Worm (Caenorhabditis elegans) whole organism, mixed stage, embryonic: Measurements from ENCODE around the gene nhr-94.

ENCODE experiments used
- M03D4.4 ChIP-seq: sonication (generic microtip); optimal IDR thresholded peaks from 2 replicates; lab custom pipeline; 2017; ENCODE audit warnings: mild to moderate bottlenecking, missing genetic modification characterization, missing compliant biosample characterization
- bed-3 ChIP-seq: fragments of 200-800 bp; sonication (Bioruptor generic); optimal IDR thresholded peaks from 3 replicates; lab custom pipeline; 2018; ENCODE audit warnings: mild to moderate bottlenecking, missing genetic modification characterization, moderate library complexity, missing compliant biosample characterization
- blmp-1 ChIP-seq: fragments of 150-350 bp; optimal IDR thresholded peaks from 2 replicates; lab custom pipeline; 2014; ENCODE audit warnings: missing biosample characterization, missing genetic modification characterization
- ceh-39 ChIP-seq: fragments of 150-350 bp; optimal IDR thresholded peaks from 2 replicates; lab custom pipeline; 2014; ENCODE audit warnings: missing biosample characterization, missing genetic modification characterization
- ceh-43 ChIP-seq: fragments of 200-800 bp; sonication (Bioruptor generic); optimal IDR thresholded peaks from 2 replicates; lab custom pipeline; 2018; ENCODE audit warnings: mild to moderate bottlenecking, missing genetic modification characterization, moderate library complexity, missing compliant biosample characterization
- ceh-83 ChIP-seq: fragments of 200-800 bp; sonication (Bioruptor generic); optimal IDR thresholded peaks from 2 replicates; lab custom pipeline; 2018; ENCODE audit warnings: mild to moderate bottlenecking, missing genetic modification characterization, missing compliant biosample characterization
- ces-1 ChIP-seq: fragments of 150-350 bp; optimal IDR thresholded peaks from 2 replicates; lab custom pipeline; 2014; ENCODE audit warnings: missing biosample characterization, missing genetic modification reagents, missing genetic modification characterization
- cnd-1 ChIP-seq: fragments of 200-800 bp; sonication (Bioruptor generic); optimal IDR thresholded peaks from 2 replicates; lab custom pipeline; 2018; ENCODE audit warnings: mild to moderate bottlenecking, missing genetic modification characterization, missing compliant biosample characterization
- drap-1 ChIP-seq: fragments of 200-800 bp; sonication (Bioruptor generic); optimal IDR thresholded peaks from 3 replicates; lab custom pipeline; 2018; ENCODE audit warnings: mild to moderate bottlenecking, missing genetic modification characterization, missing compliant biosample characterization
- elt-1 ChIP-seq: sonication (generic microtip); optimal IDR thresholded peaks from 2 replicates; lab custom pipeline; 2017; ENCODE audit warnings: missing genetic modification characterization, mild to moderate bottlenecking, missing compliant biosample characterization, antibody characterized with exemption, moderate library complexity, borderline replicate concordance; ENCODE audit not compliant: insufficient read depth
- elt-3 ChIP-seq: fragments of 150-350 bp; optimal IDR thresholded peaks from 2 replicates; lab custom pipeline; 2014; ENCODE audit warnings: missing biosample characterization, missing genetic modification characterization
- flh-1 ChIP-seq: fragments of 200-800 bp; sonication (Bioruptor generic); optimal IDR thresholded peaks from 2 replicates; lab custom pipeline; 2018; ENCODE audit warnings: mild to moderate bottlenecking, missing genetic modification characterization, moderate library complexity, missing compliant biosample characterization
- ham-2 ChIP-seq: fragments of 200-800 bp; sonication (Bioruptor generic); optimal IDR thresholded peaks from 2 replicates; lab custom pipeline; 2018; ENCODE audit warnings: mild to moderate bottlenecking, missing genetic modification characterization, missing compliant biosample characterization
- lin-13 ChIP-seq: fragments of 150-350 bp; optimal IDR thresholded peaks from 2 replicates; lab custom pipeline; 2014; ENCODE audit warnings: missing biosample characterization, missing genetic modification characterization
- lin-32 ChIP-seq: fragments of 200-800 bp; sonication (Bioruptor generic); optimal IDR thresholded peaks from 2 replicates; lab custom pipeline; 2018; ENCODE audit warnings: mild to moderate bottlenecking, missing genetic modification characterization, missing compliant biosample characterization
- lsy-2 ChIP-seq: fragments of 150-350 bp; optimal IDR thresholded peaks from 2 replicates; lab custom pipeline; 2014; ENCODE audit warnings: missing biosample characterization, missing genetic modification characterization
- mab-5 ChIP-seq: fragments of 150-350 bp; optimal IDR thresholded peaks from 2 replicates; lab custom pipeline; 2014; ENCODE audit warnings: missing biosample characterization, missing genetic modification characterization
- mep-1 ChIP-seq: fragments of 150-350 bp; optimal IDR thresholded peaks from 2 replicates; lab custom pipeline; 2017; ENCODE audit warnings: missing biosample characterization, missing genetic modification reagents, missing genetic modification characterization, inconsistent platforms
- mls-2 ChIP-seq: sonication (generic microtip); optimal IDR thresholded peaks from 2 replicates; lab custom pipeline; 2016; ENCODE audit warnings: mild to moderate bottlenecking, missing genetic modification characterization, moderate library complexity, missing compliant biosample characterization
- nhr-12 ChIP-seq: fragments of 150-350 bp; optimal IDR thresholded peaks from 2 replicates; lab custom pipeline; 2014; ENCODE audit warnings: missing biosample characterization, missing genetic modification characterization
- nhr-2 ChIP-seq: fragments of 150-350 bp; optimal IDR thresholded peaks from 2 replicates; lab custom pipeline; 2014; ENCODE audit warnings: missing biosample characterization, missing genetic modification characterization
- nhr-237 ChIP-seq: fragments of 150-350 bp; optimal IDR thresholded peaks from 2 replicates; lab custom pipeline; 2014; ENCODE audit warnings: missing biosample characterization, missing genetic modification characterization
- nhr-28 ChIP-seq: fragments of 150-350 bp; optimal IDR thresholded peaks from 2 replicates; lab custom pipeline; 2014; ENCODE audit warnings: missing biosample characterization, missing genetic modification characterization
- nhr-76 ChIP-seq: sonication (generic microtip); optimal IDR thresholded peaks from 2 replicates; lab custom pipeline; 2017; ENCODE audit warnings: missing biosample characterization, missing genetic modification characterization
- pha-4 ChIP-seq: fragments of 150-350 bp; optimal IDR thresholded peaks from 2 replicates; lab custom pipeline; 2018; ENCODE audit warnings: missing biosample characterization, missing genetic modification reagents, missing genetic modification characterization
- sem-2 ChIP-seq: fragments of 200-800 bp; sonication (Bioruptor generic); optimal IDR thresholded peaks from 2 replicates; lab custom pipeline; 2018; ENCODE audit warnings: mild to moderate bottlenecking, missing genetic modification characterization, missing compliant biosample characterization
- snpc-4 ChIP-seq: fragments of 150-350 bp; optimal IDR thresholded peaks from 2 replicates; lab custom pipeline; 2014; ENCODE audit warnings: missing biosample characterization, missing genetic modification characterization
- sptf-1 ChIP-seq: sonication (generic microtip); optimal IDR thresholded peaks from 2 replicates; lab custom pipeline; 2017; ENCODE audit warnings: mild to moderate bottlenecking, missing genetic modification characterization, moderate library complexity, missing compliant biosample characterization
- tbx-8 ChIP-seq: fragments of 200-800 bp; sonication (Bioruptor generic); optimal IDR thresholded peaks from 2 replicates; lab custom pipeline; 2018; ENCODE audit warnings: mild to moderate bottlenecking, missing genetic modification characterization, moderate library complexity, missing compliant biosample characterization
- unc-120 ChIP-seq: sonication (generic microtip); optimal IDR thresholded peaks from 2 replicates; lab custom pipeline; 2017; ENCODE audit warnings: missing genetic modification characterization, missing compliant biosample characterization; ENCODE audit not compliant: poor library complexity, severe bottlenecking
- unc-39 ChIP-seq: fragments of 150-350 bp; optimal IDR thresholded peaks from 2 replicates; lab custom pipeline; 2014; ENCODE audit warnings: missing biosample characterization, missing genetic modification characterization
- unc-62 ChIP-seq: fragments of 150-350 bp; optimal IDR thresholded peaks from 2 replicates; lab custom pipeline; 2014; ENCODE audit warnings: missing biosample characterization, missing genetic modification reagents, missing genetic modification characterization
- zip-8 ChIP-seq: fragments of 150-350 bp; optimal IDR thresholded peaks from 2 replicates; lab custom pipeline; 2014; ENCODE audit warnings: missing biosample characterization, missing genetic modification characterization
- ztf-11 ChIP-seq: fragments of 150-350 bp; optimal IDR thresholded peaks from 2 replicates; lab custom pipeline; 2014; ENCODE audit warnings: missing biosample characterization, missing genetic modification characterization

Gene nhr-94

DNA sequence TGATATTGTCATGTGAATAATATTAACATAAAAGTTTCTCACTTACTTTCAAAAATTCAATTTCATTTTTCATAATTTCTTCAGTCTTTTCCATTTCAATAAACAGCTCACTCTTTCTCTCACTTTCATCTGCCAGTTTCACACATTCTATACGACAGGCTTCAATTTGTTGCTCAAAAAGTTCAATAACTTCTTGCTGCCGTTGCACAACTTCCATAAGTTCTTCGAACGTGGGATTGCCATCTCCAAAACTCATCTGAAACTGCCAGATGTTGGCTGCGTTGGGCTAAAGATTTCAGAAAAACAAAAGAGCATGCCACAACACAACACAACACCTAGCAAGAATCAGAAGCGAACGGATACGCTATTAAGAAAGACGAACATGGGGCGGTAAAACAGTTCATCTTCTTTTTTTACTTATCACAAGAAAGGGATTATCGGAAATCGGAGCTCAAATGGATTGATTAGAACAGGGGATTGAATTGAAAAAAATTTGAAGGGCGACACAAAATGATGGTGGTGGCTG lies 47.2 kb upstream of the nhr-94 start:
- no peak for TF ChIP-seq ceh-39
- no peak for TF ChIP-seq unc-62 (GFP tag; lab: Kevin White, UChicago)
- TF ChIP-seq ceh-43 (GFP tag; lab: Kevin White, UChicago): no peak
- TF ChIP-seq lin-13 (tag; lab: Kevin White, UChicago): no peak
- TF ChIP-seq mab-5 (tag; lab: Kevin White, UChicago): no peak
- no peak for TF ChIP-seq pha-4
- TF ChIP-seq lsy-2: no peak
- TF ChIP-seq snpc-4: no peak
- no peak for TF ChIP-seq nhr-12 (tag; lab: Kevin White, UChicago)
- TF ChIP-seq ham-2 (GFP tag; lab: Kevin White, UChicago): no peak
- TF ChIP-seq lin-32 (GFP tag; lab: Kevin White, UChicago): no peak
- no peak for TF ChIP-seq ztf-11 (tag; lab: Kevin White, UChicago)
- no peak for TF ChIP-seq cnd-1 (tag; lab: Kevin White, UChicago)
- no peak for TF ChIP-seq sptf-1
- no peak for TF ChIP-seq nhr-76 (tag; lab: Kevin White, UChicago)
- TF ChIP-seq, all 35 proteins: peak for 0

DNA sequence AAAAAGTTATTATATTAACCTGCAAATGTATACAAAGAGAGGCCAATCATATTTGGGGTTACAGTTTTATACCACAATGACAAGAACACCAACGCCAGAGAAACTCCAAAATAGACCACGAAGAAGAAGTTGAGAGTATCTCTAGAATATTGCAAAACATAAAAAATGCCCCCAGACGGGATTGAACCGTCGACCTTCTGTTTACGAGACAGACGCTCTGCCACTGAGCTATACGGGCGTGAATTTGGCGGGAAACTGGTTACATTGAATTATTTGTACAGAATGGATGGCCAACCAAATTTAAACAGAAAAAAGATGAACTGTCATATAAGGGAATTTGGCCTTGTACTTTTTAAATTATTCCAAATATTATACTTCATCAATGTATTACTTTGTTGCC lies 44.4 kb upstream of the nhr-94 start:
- TF ChIP-seq sptf-1 (peak; percentile 34), sem-2 (GFP tag; lab: Kevin White, UChicago) (no peak), tbx-8 (no peak), drap-1 (GFP tag; lab: Kevin White, UChicago) (peak; percentile 5), nhr-237 (tag; lab: Kevin White, UChicago) (no peak), ceh-39 (no peak), zip-8 (tag; lab: Kevin White, UChicago) (no peak), flh-1 (GFP tag; lab: Kevin White, UChicago) (no peak), bed-3 (GFP tag; lab: Kevin White, UChicago) (no peak), ceh-83 (GFP tag; lab: Kevin White, UChicago) (peak; percentile 21), unc-39 (tag; lab: Kevin White, UChicago) (no peak), lin-32 (GFP tag; lab: Kevin White, UChicago) (no peak), ham-2 (GFP tag; lab: Kevin White, UChicago) (no peak), blmp-1 (tag; lab: Kevin White, UChicago) (no peak), mls-2 (peak; percentile 39), nhr-12 (tag; lab: Kevin White, UChicago) (no peak), pha-4 (no peak)

DNA sequence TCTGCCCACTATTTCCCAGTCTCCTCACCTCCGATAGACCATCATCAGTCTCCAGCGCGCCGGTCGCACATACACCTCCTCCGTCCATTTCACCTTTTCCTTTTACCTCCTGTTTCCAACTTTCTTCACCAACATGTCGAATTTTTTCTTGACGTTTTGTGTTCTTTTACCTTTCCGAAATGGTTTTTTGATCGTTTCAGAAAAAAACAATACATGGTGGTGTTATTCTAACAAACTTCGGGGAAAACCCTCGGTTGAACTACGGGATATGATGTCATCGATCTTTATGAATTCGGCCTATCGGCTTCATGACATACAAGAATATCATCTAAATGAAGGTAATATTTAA lies 42.5 kb upstream of the nhr-94 start, which contains the start of gene Y97E10C.1:
Y97E10C.1 (plus strand) TSS at position 201 of the 349 bp plus-strand sequence.
- TF ChIP-seq nhr-28 (tag; lab: Kevin White, UChicago) (no peak), bed-3 (GFP tag; lab: Kevin White, UChicago) (no peak), mab-5 (tag; lab: Kevin White, UChicago) (no peak), blmp-1 (tag; lab: Kevin White, UChicago) (no peak), ztf-11 (tag; lab: Kevin White, UChicago) (no peak), sem-2 (GFP tag; lab: Kevin White, UChicago) (no peak), ham-2 (GFP tag; lab: Kevin White, UChicago) (no peak), ces-1 (GFP tag; lab: Kevin White, UChicago) (no peak), cnd-1 (tag; lab: Kevin White, UChicago) (no peak)

DNA sequence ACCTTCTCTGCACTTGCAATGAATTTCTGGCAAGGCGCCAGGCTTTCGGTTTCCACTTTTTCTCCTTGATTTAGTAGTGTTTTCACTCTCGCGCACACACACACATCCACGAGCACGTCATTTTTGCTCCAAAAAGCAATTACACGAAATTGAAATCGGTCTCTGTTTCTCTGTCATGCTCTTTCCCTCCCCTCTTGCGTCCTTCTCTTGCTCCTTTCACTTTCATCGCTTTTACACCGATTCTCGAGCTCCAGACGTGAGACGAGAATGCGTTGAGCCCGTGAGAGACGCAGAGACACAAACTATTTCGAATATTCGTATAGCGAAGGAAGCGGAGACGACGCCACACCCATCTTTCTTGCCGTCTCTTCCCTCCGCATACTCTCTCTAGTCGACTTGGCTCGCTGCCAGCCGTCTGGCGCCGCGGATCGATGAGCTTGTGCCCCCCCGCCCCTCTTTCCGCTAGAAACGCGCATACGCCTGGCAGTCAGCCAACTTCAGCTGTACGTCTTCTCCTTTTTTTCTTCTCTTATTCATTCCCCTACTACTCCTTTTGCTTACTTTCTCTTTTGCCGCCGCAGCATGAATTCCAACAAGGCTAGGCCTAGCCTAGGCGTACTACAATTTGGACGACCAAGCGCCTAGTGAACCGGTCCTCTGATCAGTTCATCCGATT lies 42.0 kb upstream of the nhr-94 start:
- TF ChIP-seq tbx-8 (no peak), unc-39 (tag; lab: Kevin White, UChicago) (no peak), sem-2 (GFP tag; lab: Kevin White, UChicago) (no peak), nhr-76 (tag; lab: Kevin White, UChicago) (no peak), nhr-2 (no peak), M03D4.4 (no peak), lsy-2 (peak; percentile 5), mls-2 (peak; percentile 58), mab-5 (tag; lab: Kevin White, UChicago) (peak; percentile 49), flh-1 (GFP tag; lab: Kevin White, UChicago) (no peak), ces-1 (GFP tag; lab: Kevin White, UChicago) (peak; percentile 93), mep-1 (tag; lab: Kevin White, UChicago) (no peak), ceh-83 (GFP tag; lab: Kevin White, UChicago) (no peak), unc-120 (peak; percentile 97), ceh-39 (no peak), nhr-12 (tag; lab: Kevin White, UChicago) (no peak), sptf-1 (peak; percentile 12), drap-1 (GFP tag; lab: Kevin White, UChicago) (no peak), elt-3 (no peak), blmp-1 (tag; lab: Kevin White, UChicago) (peak; percentile 50), ham-2 (GFP tag; lab: Kevin White, UChicago) (peak; percentile 64), unc-62 (GFP tag; lab: Kevin White, UChicago) (no peak), pha-4 (peak; percentile 16), nhr-28 (tag; lab: Kevin White, UChicago) (no peak), elt-1 (tag; lab: Kevin White, UChicago) (no peak), lin-32 (GFP tag; lab: Kevin White, UChicago) (no peak), bed-3 (GFP tag; lab: Kevin White, UChicago) (no peak), cnd-1 (tag; lab: Kevin White, UChicago) (no peak)
